Worm (Caenorhabditis elegans): ENCODE results near the gene srv-27.

DNA sequence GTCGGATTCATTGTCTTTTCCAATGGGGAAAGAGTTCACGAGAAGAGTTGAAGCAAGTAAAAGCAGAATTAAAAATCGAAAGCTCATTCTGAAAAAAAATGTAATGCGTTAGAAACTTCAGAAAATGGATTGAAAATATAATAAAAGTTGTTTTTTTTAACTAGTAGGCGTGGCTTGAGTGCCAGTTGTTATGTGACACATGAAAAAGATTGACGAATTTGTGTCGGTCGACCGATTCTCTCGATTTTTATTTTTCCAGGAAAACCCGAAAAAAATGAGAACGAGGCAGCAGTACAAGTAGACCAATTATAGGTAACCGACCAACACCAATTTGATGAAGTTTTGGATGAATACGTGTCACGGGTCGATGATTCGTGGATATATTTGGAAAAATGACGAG lies 38.4 kb downstream of the srv-27 start, which contains the start of gene nlp-16:
- TF ChIP-seq ref-1 (GFP tag; conservative IDR thresholded peaks at IDR 0.05), result no peak
- TF ChIP-seq tab-1 (GFP tag; IDR thresholded peaks at IDR 0.05), result no peak
- no peak for TF ChIP-seq cog-1 (tag; optimal IDR thresholded peaks at IDR 0.05)

Data from whole organism, midembryonic.